Worm (Caenorhabditis elegans): ENCODE measurements around the gene Y116A8C.27.

The Y116A8C.27 gene

ce11 chrIV:17096168-17096567, at the start of gene Y116A8C.27:
Gene Y116A8C.27 (minus strand): TSS chrIV:17096268.
- TF ChIP-seq pha-4 (tag; optimal IDR thresholded peaks at IDR 0.05), result no peak
- TF ChIP-seq unc-62 (GFP tag; optimal IDR thresholded peaks at IDR 0.05), result no peak
- TF ChIP-seq lin-13 (tag; optimal IDR thresholded peaks at IDR 0.05), result no peak
- no peak for TF ChIP-seq snpc-4 (tag; optimal IDR thresholded peaks at IDR 0.05)
- no peak for TF ChIP-seq elt-3 (tag; optimal IDR thresholded peaks at IDR 0.05)
- no peak for TF ChIP-seq nhr-76 (tag; optimal IDR thresholded peaks at IDR 0.05)
- no peak for TF ChIP-seq nhr-28 (tag; optimal IDR thresholded peaks at IDR 0.05)
- no peak for TF ChIP-seq bed-3 (GFP tag; optimal IDR thresholded peaks at IDR 0.05)
- no peak for TF ChIP-seq mep-1 (tag; optimal IDR thresholded peaks at IDR 0.05)
- TF ChIP-seq ham-2 (GFP tag; optimal IDR thresholded peaks at IDR 0.05), result no peak
- no peak for TF ChIP-seq mab-5 (tag; optimal IDR thresholded peaks at IDR 0.05)

DNA sequence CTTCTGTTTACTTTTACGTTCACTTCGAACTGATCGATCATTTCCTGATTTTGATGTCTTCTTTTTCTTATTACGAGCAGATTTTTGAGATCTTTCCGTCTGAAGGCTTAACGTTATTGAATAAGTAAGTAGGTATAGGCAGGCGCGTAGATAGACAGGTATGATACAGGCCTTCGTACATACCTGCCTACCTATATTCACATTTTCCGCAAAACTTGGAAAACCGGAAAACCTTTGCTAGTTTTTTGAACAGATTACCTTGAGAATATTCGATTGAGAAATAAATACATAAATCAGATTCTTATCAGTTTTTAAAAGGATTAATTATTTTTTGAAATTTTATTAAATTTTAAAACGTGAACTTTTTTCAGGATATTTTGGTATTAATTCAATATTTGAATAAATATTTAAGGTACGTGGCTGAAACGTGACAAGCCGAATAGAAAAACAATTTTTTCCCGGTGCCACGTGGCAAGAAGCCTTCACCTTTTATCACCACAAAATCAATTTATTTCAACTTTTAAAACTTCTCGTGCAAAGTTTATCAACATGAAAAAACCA, 35.0 kb upstream of the Y116A8C.27 start, which contains the start of the genes Y116A8C.37 and Y116A8C.38:
TSS of gene Y116A8C.37 (minus strand) at position 101 of the 561 bp plus-strand sequence.
TSS of gene Y116A8C.38 (plus strand) at position 511 of the 561 bp plus-strand sequence.
- TF ChIP-seq mab-5 (tag; optimal IDR thresholded peaks at IDR 0.05) (no peak), ztf-11 (tag; optimal IDR thresholded peaks at IDR 0.05) (no peak), ceh-39 (tag; optimal IDR thresholded peaks at IDR 0.05) (no peak)

DNA sequence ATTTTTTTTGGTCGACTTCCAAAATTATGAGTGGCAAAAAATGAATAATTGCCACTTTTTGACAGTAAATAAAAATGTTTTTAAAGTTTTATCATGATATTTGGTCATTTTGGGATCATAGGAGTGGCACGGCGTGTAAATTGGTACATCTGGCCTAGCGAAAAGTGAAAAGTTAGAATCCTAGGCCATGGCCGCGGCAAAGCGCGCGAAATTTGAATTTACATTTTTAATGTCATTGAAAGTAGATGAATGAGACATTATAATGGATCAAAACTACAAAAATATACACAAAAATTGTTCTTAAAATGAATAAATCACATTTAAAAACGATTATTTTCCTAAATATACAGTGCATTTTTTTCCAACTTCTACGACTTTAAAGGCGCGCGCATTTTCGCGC, 30.4 kb upstream of the Y116A8C.27 start:
- TF ChIP-seq lin-13 (tag; optimal IDR thresholded peaks at IDR 0.05), result no peak
- TF ChIP-seq unc-62 (GFP tag; optimal IDR thresholded peaks at IDR 0.05), result no peak
- no peak for TF ChIP-seq ceh-43 (GFP tag; optimal IDR thresholded peaks at IDR 0.05)
- no peak for TF ChIP-seq tbx-8 (GFP tag; optimal IDR thresholded peaks at IDR 0.05)
- no peak for TF ChIP-seq lsy-2 (tag; optimal IDR thresholded peaks at IDR 0.05)
- TF ChIP-seq snpc-4 (tag; optimal IDR thresholded peaks at IDR 0.05), result no peak
- no peak for TF ChIP-seq hlh-1 (tag; optimal IDR thresholded peaks at IDR 0.05)
- no peak for TF ChIP-seq ham-2 (GFP tag; optimal IDR thresholded peaks at IDR 0.05)
- no peak for TF ChIP-seq nhr-76 (tag; optimal IDR thresholded peaks at IDR 0.05)
- TF ChIP-seq ztf-11 (tag; optimal IDR thresholded peaks at IDR 0.05), result no peak
- TF ChIP-seq sptf-1 (tag; optimal IDR thresholded peaks at IDR 0.05), result no peak
- TF ChIP-seq nhr-12 (tag; optimal IDR thresholded peaks at IDR 0.05), result no peak
- TF ChIP-seq drap-1 (GFP tag; optimal IDR thresholded peaks at IDR 0.05), result no peak

- TF ChIP-seq tbx-8 (GFP tag; optimal IDR thresholded peaks at IDR 0.05), result no peak
- TF ChIP-seq mab-5 (tag; optimal IDR thresholded peaks at IDR 0.05), result no peak
- TF ChIP-seq ham-2 (GFP tag; optimal IDR thresholded peaks at IDR 0.05), result no peak
- TF ChIP-seq cnd-1 (tag; optimal IDR thresholded peaks at IDR 0.05), result no peak
Observed at ce11 chrIV:17125967-17126366, 29.9 kb upstream of the Y116A8C.27 start.

DNA sequence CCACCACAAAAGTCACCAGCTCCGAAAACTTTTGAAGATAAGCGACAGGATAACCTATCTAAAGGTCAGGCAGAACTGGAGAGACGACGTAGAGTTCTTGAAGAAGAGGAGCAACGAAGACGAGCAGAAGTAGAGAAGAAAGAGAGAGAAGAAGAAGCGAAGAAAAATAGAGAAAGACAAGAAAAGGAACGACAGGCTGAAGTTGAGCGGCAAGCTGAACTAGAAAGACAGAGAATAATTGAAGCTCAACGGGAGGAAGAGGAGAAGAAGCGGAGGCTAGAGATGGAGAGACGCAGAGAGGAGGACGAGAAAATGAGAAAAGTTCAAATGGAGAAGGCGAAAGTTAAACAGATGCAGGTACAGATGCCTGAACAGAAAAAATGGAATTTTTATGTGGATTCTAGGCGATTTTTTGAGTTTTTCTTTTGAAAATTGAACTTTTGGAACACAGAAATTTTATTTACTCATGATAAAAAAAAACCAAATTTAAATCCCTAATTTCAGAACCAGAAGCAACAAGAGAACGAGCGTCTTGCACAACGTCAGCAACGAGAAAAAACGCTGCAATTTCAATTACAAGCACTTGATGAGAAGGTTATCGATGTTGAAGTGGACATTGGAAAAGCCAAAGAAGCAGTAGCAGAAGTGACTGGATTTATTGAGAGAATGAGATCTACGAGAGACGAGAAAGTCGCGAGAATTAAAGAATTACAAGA, 25.1 kb upstream of the Y116A8C.27 start:
- TF ChIP-seq ces-1 (GFP tag; optimal IDR thresholded peaks at IDR 0.05) (peak; percentile 33), hlh-1 (tag; optimal IDR thresholded peaks at IDR 0.05) (no peak)

ce11 chrIV:17118987-17119732, 23.1 kb upstream of the Y116A8C.27 start, which contains the start of gene itsn-1:
Gene itsn-1 (plus strand): TSS chrIV:17119682.
- TF ChIP-seq nhr-76 (tag; optimal IDR thresholded peaks at IDR 0.05), result no peak
- TF ChIP-seq ceh-43 (GFP tag; optimal IDR thresholded peaks at IDR 0.05), result no peak
- no peak for TF ChIP-seq mep-1 (tag; optimal IDR thresholded peaks at IDR 0.05)
- no peak for TF ChIP-seq unc-120 (tag; optimal IDR thresholded peaks at IDR 0.05; ENCODE audit: poor library complexity, severe bottlenecking)
- no peak for TF ChIP-seq elt-1 (tag; optimal IDR thresholded peaks at IDR 0.05; ENCODE audit: borderline replicate concordance, insufficient read depth)
- no peak for TF ChIP-seq nhr-28 (tag; optimal IDR thresholded peaks at IDR 0.05)
- no peak for TF ChIP-seq elt-3 (tag; optimal IDR thresholded peaks at IDR 0.05)
- no peak for TF ChIP-seq flh-1 (GFP tag; optimal IDR thresholded peaks at IDR 0.05)
- TF ChIP-seq nhr-237 (tag; optimal IDR thresholded peaks at IDR 0.05), result no peak
- TF ChIP-seq lsy-2 (tag; optimal IDR thresholded peaks at IDR 0.05), result no peak
- TF ChIP-seq ceh-83 (GFP tag; optimal IDR thresholded peaks at IDR 0.05), result no peak
- TF ChIP-seq snpc-4 (tag; optimal IDR thresholded peaks at IDR 0.05), result no peak
- no peak for TF ChIP-seq hlh-1 (tag; optimal IDR thresholded peaks at IDR 0.05)
- TF ChIP-seq sptf-1 (tag; optimal IDR thresholded peaks at IDR 0.05), result no peak
- no peak for TF ChIP-seq drap-1 (GFP tag; optimal IDR thresholded peaks at IDR 0.05)
- TF ChIP-seq M03D4.4 (tag; optimal IDR thresholded peaks at IDR 0.05), result no peak

Measured in whole organism, mixed stage, embryonic.